Worm (Caenorhabditis elegans) whole organism, young adult: ENCODE data around the gene H41C03.2.

Experiments used
- B0261.1 ChIP-seq: sonication (generic microtip); optimal IDR thresholded peaks from 2 replicates; lab custom pipeline; 2016; ENCODE audit warnings: mild to moderate bottlenecking, missing genetic modification characterization, moderate library complexity, missing compliant biosample characterization
- C06A6.2 ChIP-seq: fragments of 200-800 bp; sonication (Bioruptor generic); conservative IDR thresholded peaks from 2 replicates; pipeline ENCODE4 v1.3.6; 2022; ENCODE audit warnings: missing genetic modification characterization, missing compliant biosample characterization
- C17E4.6 ChIP-seq: fragments of 200-800 bp; sonication (Bioruptor generic); IDR thresholded peaks from 2 replicates; pipeline ENCODE4 v1.3.6; 2022; ENCODE audit warnings: missing genetic modification reagents, missing genetic modification characterization, missing compliant biosample characterization
- D2030.7 ChIP-seq: fragments of 200-800 bp; sonication (Bioruptor generic); IDR thresholded peaks from 2 replicates; pipeline ENCODE4 v1.3.6; 2022; ENCODE audit warnings: missing genetic modification reagents, missing genetic modification characterization, missing compliant biosample characterization
- F22D6.2 ChIP-seq: sonication (generic microtip); optimal IDR thresholded peaks from 2 replicates; lab custom pipeline; 2016; ENCODE audit warnings: mild to moderate bottlenecking, missing genetic modification characterization, missing compliant biosample characterization
- F49E8.2 ChIP-seq: sonication (generic microtip); optimal IDR thresholded peaks from 3 replicates; lab custom pipeline; 2017; ENCODE audit warnings: missing genetic modification characterization, mild to moderate bottlenecking, missing compliant biosample characterization, antibody characterized with exemption, moderate library complexity; ENCODE audit not compliant: insufficient read depth
- F52B5.7 ChIP-seq: sonication (generic microtip); optimal IDR thresholded peaks from 2 replicates; lab custom pipeline; 2016; ENCODE audit warnings: mild to moderate bottlenecking, missing genetic modification characterization, missing compliant biosample characterization
- F55B11.4 ChIP-seq: sonication (generic microtip); optimal IDR thresholded peaks from 2 replicates; lab custom pipeline; 2016; ENCODE audit warnings: missing compliant biosample characterization, missing genetic modification characterization, borderline replicate concordance; ENCODE audit not compliant: insufficient read depth
- Y53G8AR.9 ChIP-seq: fragments of 200-800 bp; sonication (Bioruptor generic); conservative IDR thresholded peaks from 2 replicates; pipeline ENCODE4 v1.3.6; 2022; ENCODE audit warnings: missing genetic modification reagents, missing genetic modification characterization, missing compliant biosample characterization
- Y95B8A.8 ChIP-seq: fragments of 200-800 bp; sonication (Bioruptor generic); IDR thresholded peaks from 2 replicates; pipeline ENCODE4 v1.3.6; 2022; ENCODE audit warnings: missing genetic modification reagents, missing genetic modification characterization, missing compliant biosample characterization
- aptf-3 ChIP-seq: fragments of 200-800 bp; sonication (Bioruptor generic); IDR thresholded peaks from 2 replicates; pipeline ENCODE4 v1.3.6; 2022; ENCODE audit warnings: missing genetic modification characterization, missing compliant biosample characterization
- attf-5 ChIP-seq: fragments of 200-800 bp; sonication (Bioruptor generic); optimal IDR thresholded peaks from 2 replicates; lab custom pipeline; 2018; ENCODE audit warnings: mild to moderate bottlenecking, missing genetic modification characterization, missing compliant biosample characterization
- ceh-27 ChIP-seq: fragments of 200-800 bp; sonication (Bioruptor generic); optimal IDR thresholded peaks from 2 replicates; lab custom pipeline; 2018; ENCODE audit warnings: mild to moderate bottlenecking, missing genetic modification characterization, moderate library complexity, missing compliant biosample characterization
- ceh-40 ChIP-seq: fragments of 200-800 bp; sonication (Bioruptor generic); IDR thresholded peaks from 2 replicates; pipeline ENCODE4 v1.3.6; 2022; ENCODE audit warnings: missing genetic modification characterization, missing compliant biosample characterization
- ceh-91 ChIP-seq: fragments of 200-800 bp; sonication (Bioruptor generic); IDR thresholded peaks from 2 replicates; pipeline ENCODE4 v1.3.6; 2022; ENCODE audit warnings: missing genetic modification reagents, missing genetic modification characterization, missing compliant biosample characterization
- egl-44 ChIP-seq: fragments of 200-800 bp; sonication (Bioruptor generic); IDR thresholded peaks from 2 replicates; pipeline ENCODE4 v1.3.6; 2022; ENCODE audit warnings: missing genetic modification reagents, missing genetic modification characterization, missing compliant biosample characterization
- ets-4 ChIP-seq: fragments of 200-800 bp; sonication (Bioruptor generic); optimal IDR thresholded peaks from 2 replicates; lab custom pipeline; 2018; ENCODE audit warnings: mild to moderate bottlenecking, missing genetic modification characterization, missing compliant biosample characterization
- gei-17 ChIP-seq: fragments of 200-800 bp; sonication (Bioruptor generic); optimal IDR thresholded peaks from 2 replicates; lab custom pipeline; 2018; ENCODE audit warnings: mild to moderate bottlenecking, missing genetic modification characterization, missing compliant biosample characterization
- hmg-1.2 ChIP-seq: fragments of 200-800 bp; sonication (Bioruptor generic); IDR thresholded peaks from 2 replicates; pipeline ENCODE4 v1.3.6; 2022; ENCODE audit warnings: missing genetic modification reagents, missing genetic modification characterization, missing compliant biosample characterization
- hrde-1 ChIP-seq: sonication (generic microtip); optimal IDR thresholded peaks from 2 replicates; lab custom pipeline; 2016; ENCODE audit warnings: missing genetic modification characterization, mild to moderate bottlenecking, missing compliant biosample characterization, moderate library complexity, missing genotype, missing genetic modification reagents, borderline replicate concordance
- let-526 ChIP-seq: fragments of 200-800 bp; sonication (Bioruptor generic); IDR thresholded peaks from 2 replicates; pipeline ENCODE4 v1.3.6; 2022; ENCODE audit warnings: missing genetic modification reagents, missing genetic modification characterization, missing compliant biosample characterization
- lin-35 ChIP-seq, 3 experiments: fragments of 150-350 bp in 2 of 3; sonication (generic microtip) in 1 of 3; optimal IDR thresholded peaks; 2 replicates each; lab custom pipeline; 2014 to 2018; ENCODE audit warnings: missing biosample characterization in 3 of 3, missing genetic modification characterization in 3 of 3, missing genetic modification reagents in 3 of 3
- lin-54 ChIP-seq: fragments of 200-800 bp; sonication (Bioruptor generic); optimal IDR thresholded peaks from 2 replicates; lab custom pipeline; 2018; ENCODE audit warnings: mild to moderate bottlenecking, missing genetic modification characterization, missing compliant biosample characterization
- madf-6 ChIP-seq: fragments of 200-800 bp; sonication (Bioruptor generic); IDR thresholded peaks from 2 replicates; pipeline ENCODE4 v1.3.6; 2022; ENCODE audit warnings: missing genetic modification reagents, missing genetic modification characterization, missing compliant biosample characterization
- mxl-1 ChIP-seq: sonication (generic microtip); optimal IDR thresholded peaks from 2 replicates; lab custom pipeline; 2016; ENCODE audit warnings: missing genetic modification characterization, missing compliant biosample characterization
- nfya-2 ChIP-seq: fragments of 200-800 bp; sonication (Bioruptor generic); IDR thresholded peaks from 2 replicates; pipeline ENCODE4 v1.3.6; 2022; ENCODE audit warnings: missing genetic modification reagents, missing genetic modification characterization, missing compliant biosample characterization
- nfyb-1 ChIP-seq: fragments of 200-800 bp; sonication (Bioruptor generic); IDR thresholded peaks from 2 replicates; pipeline ENCODE4 v1.3.6; 2022; ENCODE audit warnings: missing genetic modification reagents, missing genetic modification characterization, missing compliant biosample characterization
- nhr-120 ChIP-seq: fragments of 200-800 bp; sonication (Bioruptor generic); IDR thresholded peaks from 2 replicates; pipeline ENCODE4 v1.3.6; 2022; ENCODE audit warnings: missing genetic modification characterization, missing compliant biosample characterization
- nhr-80 ChIP-seq: sonication (generic microtip); optimal IDR thresholded peaks from 2 replicates; lab custom pipeline; 2016; ENCODE audit warnings: missing genetic modification characterization, missing compliant biosample characterization
- pbrm-1 ChIP-seq: fragments of 200-800 bp; sonication (Bioruptor generic); IDR thresholded peaks from 2 replicates; pipeline ENCODE4 v1.3.6; 2022; ENCODE audit warnings: missing genetic modification reagents, missing genetic modification characterization, missing compliant biosample characterization
- repo-1 ChIP-seq: sonication (generic microtip); optimal IDR thresholded peaks from 2 replicates; lab custom pipeline; 2017; ENCODE audit warnings: mild to moderate bottlenecking, missing genetic modification characterization, missing compliant biosample characterization
- rpc-1 ChIP-seq, 2 experiments: fragments of 150-350 bp in 1 of 2; sonication (generic microtip) in 1 of 2; optimal IDR thresholded peaks; 2 replicates each; lab custom pipeline; 2014 to 2018; ENCODE audit warnings: missing biosample characterization in 1 of 2, missing genetic modification characterization in 1 of 2, missing genetic modification reagents in 1 of 2, missing genotype in 1 of 2
- sea-2 ChIP-seq: fragments of 200-800 bp; sonication (Bioruptor generic); IDR thresholded peaks from 2 replicates; pipeline ENCODE4 v1.3.6; 2022; ENCODE audit warnings: missing genetic modification characterization, missing compliant biosample characterization
- snpc-1.3 ChIP-seq: sonication (generic microtip); optimal IDR thresholded peaks from 2 replicates; lab custom pipeline; 2017; ENCODE audit warnings: missing genetic modification characterization, mild to moderate bottlenecking, missing compliant biosample characterization, antibody characterized with exemption, moderate library complexity, missing genotype, missing genetic modification reagents; ENCODE audit not compliant: insufficient read depth
- tbp1 ChIP-seq: fragments of 200-800 bp; sonication (Bioruptor generic); optimal IDR thresholded peaks from 2 replicates; lab custom pipeline; 2018; ENCODE audit warnings: mild to moderate bottlenecking, missing genetic modification characterization, missing compliant biosample characterization
- tlf-1 ChIP-seq: fragments of 200-800 bp; sonication (Bioruptor generic); optimal IDR thresholded peaks from 2 replicates; lab custom pipeline; 2018; ENCODE audit warnings: mild to moderate bottlenecking, missing genetic modification characterization, missing compliant biosample characterization
- unc-130 ChIP-seq: sonication (generic microtip); optimal IDR thresholded peaks from 2 replicates; lab custom pipeline; 2016; ENCODE audit warnings: missing genetic modification reagents, missing genetic modification characterization, missing compliant biosample characterization
- unc-62 ChIP-seq: fragments of 150-350 bp; optimal IDR thresholded peaks from 2 replicates; lab custom pipeline; 2014; ENCODE audit warnings: missing biosample characterization, missing genetic modification reagents, missing genetic modification characterization
- zim-3 ChIP-seq: sonication (generic microtip); optimal IDR thresholded peaks from 2 replicates; lab custom pipeline; 2017; ENCODE audit warnings: mild to moderate bottlenecking, missing genetic modification characterization, moderate library complexity, missing compliant biosample characterization
- ztf-18 ChIP-seq: sonication (generic microtip); optimal IDR thresholded peaks from 2 replicates; lab custom pipeline; 2016; ENCODE audit warnings: missing genotype, mild to moderate bottlenecking, missing genetic modification characterization, missing compliant biosample characterization
- ztf-26 ChIP-seq: sonication (generic microtip); optimal IDR thresholded peaks from 2 replicates; lab custom pipeline; 2017; ENCODE audit warnings: missing genetic modification characterization, missing compliant biosample characterization
- ztf-3 ChIP-seq: fragments of 200-800 bp; sonication (Bioruptor generic); optimal IDR thresholded peaks from 2 replicates; lab custom pipeline; 2018; ENCODE audit warnings: mild to moderate bottlenecking, missing genetic modification characterization, missing compliant biosample characterization
- ztf-6 ChIP-seq: fragments of 200-800 bp; sonication (Bioruptor generic); IDR thresholded peaks from 2 replicates; pipeline ENCODE4 v1.3.6; 2022; ENCODE audit warnings: missing genetic modification reagents, missing genetic modification characterization, missing compliant biosample characterization

The H41C03.2 gene

ce11 chrII:5863893-5864292 lies 12.0 kb upstream of the H41C03.2 start, which contains the start of gene tag-234:
Gene tag-234, plus strand, starts transcription at chrII:5864193.
- TF ChIP-seq sea-2 (GFP tag; lab: Robert Waterston, UW) (no peak), nhr-80 (tag; lab: Kevin White, UChicago) (peak; percentile 38), mxl-1 (tag; lab: Kevin White, UChicago) (no peak), snpc-1.3 (tag; lab: Kevin White, UChicago) (no peak), nfya-2 (GFP tag; lab: Robert Waterston, UW) (no peak), aptf-3 (GFP tag; lab: Robert Waterston, UW) (no peak), attf-5 (GFP tag; lab: Kevin White, UChicago) (no peak), hmg-1.2 (GFP tag; lab: Robert Waterston, UW) (no peak)

ce11 chrII:5860621-5861020 lies 8.7 kb upstream of the H41C03.2 start:
- TF ChIP-seq nfyb-1 (GFP tag; lab: Robert Waterston, UW) (no peak), zim-3 (no peak), aptf-3 (GFP tag; lab: Robert Waterston, UW) (no peak), egl-44 (GFP tag; lab: Robert Waterston, UW) (no peak), C06A6.2 (GFP tag; lab: Robert Waterston, UW) (no peak), ceh-40 (GFP tag; lab: Robert Waterston, UW) (no peak), Y95B8A.8 (GFP tag; lab: Robert Waterston, UW) (no peak), rpc-1 (optimal IDR thresholded peaks at IDR 0.05; lab: Kevin White, UChicago) (no peak), rpc-1 (tag; optimal IDR thresholded peaks at IDR 0.05; lab: Kevin White, UChicago) (no peak), ceh-91 (GFP tag; lab: Robert Waterston, UW) (no peak), gei-17 (GFP tag; lab: Kevin White, UChicago) (no peak), ztf-3 (GFP tag; lab: Kevin White, UChicago) (no peak), hrde-1 (tag; lab: Kevin White, UChicago) (no peak), repo-1 (tag; lab: Kevin White, UChicago) (no peak), ceh-27 (GFP tag; lab: Kevin White, UChicago) (no peak), tbp1 (GFP tag; lab: Kevin White, UChicago) (no peak), lin-35 (GFP tag; optimal IDR thresholded peaks at IDR 0.05; lab: Kevin White, UChicago) (no peak), let-526 (no peak), B0261.1 (tag; lab: Kevin White, UChicago) (no peak), ztf-26 (tag; lab: Kevin White, UChicago) (no peak), ets-4 (GFP tag; lab: Kevin White, UChicago) (no peak)

ce11 chrII:5858322-5858721 lies 6.4 kb upstream of the H41C03.2 start, which contains the start of gene F55C12.4:
Gene F55C12.4, minus strand, starts transcription at chrII:5858422.
- TF ChIP-seq madf-6 = no peak
- no peak for TF ChIP-seq tlf-1 (GFP tag; lab: Kevin White, UChicago)
- no peak for TF ChIP-seq lin-54 (GFP tag; lab: Kevin White, UChicago)
- TF ChIP-seq F55B11.4 = no peak
- TF ChIP-seq C17E4.6 (GFP tag; lab: Robert Waterston, UW) = no peak
- no peak for TF ChIP-seq F49E8.2
- no peak for TF ChIP-seq D2030.7 (GFP tag; lab: Robert Waterston, UW)
- no peak for TF ChIP-seq B0261.1 (tag; lab: Kevin White, UChicago)
- no peak for TF ChIP-seq ceh-40 (GFP tag; lab: Robert Waterston, UW)
- TF ChIP-seq nfya-2 (GFP tag; lab: Robert Waterston, UW) = no peak
- TF ChIP-seq unc-62 (GFP tag; lab: Kevin White, UChicago) = no peak
- no peak for TF ChIP-seq F52B5.7 (tag; lab: Kevin White, UChicago)
- TF ChIP-seq ztf-6 (GFP tag; lab: Robert Waterston, UW) = no peak
- TF ChIP-seq ceh-91 (GFP tag; lab: Robert Waterston, UW) = no peak
- no peak for TF ChIP-seq F22D6.2 (tag; lab: Kevin White, UChicago)
- no peak for TF ChIP-seq pbrm-1 (GFP tag; lab: Robert Waterston, UW)
- TF ChIP-seq unc-130 = no peak
- no peak for TF ChIP-seq nhr-120
- TF ChIP-seq ztf-18 = no peak
- no peak for TF ChIP-seq Y53G8AR.9
